Worm (Caenorhabditis elegans) whole organism, dauer: ENCODE measurements around the gene srlf-32.

Experiments
- unc-62 ChIP-seq: sonication (generic microtip); optimal IDR thresholded peaks from 2 replicates; lab custom pipeline; 2017; ENCODE audit warnings: missing biosample characterization, missing genetic modification reagents, missing genetic modification characterization

The srlf-32 gene

DNA sequence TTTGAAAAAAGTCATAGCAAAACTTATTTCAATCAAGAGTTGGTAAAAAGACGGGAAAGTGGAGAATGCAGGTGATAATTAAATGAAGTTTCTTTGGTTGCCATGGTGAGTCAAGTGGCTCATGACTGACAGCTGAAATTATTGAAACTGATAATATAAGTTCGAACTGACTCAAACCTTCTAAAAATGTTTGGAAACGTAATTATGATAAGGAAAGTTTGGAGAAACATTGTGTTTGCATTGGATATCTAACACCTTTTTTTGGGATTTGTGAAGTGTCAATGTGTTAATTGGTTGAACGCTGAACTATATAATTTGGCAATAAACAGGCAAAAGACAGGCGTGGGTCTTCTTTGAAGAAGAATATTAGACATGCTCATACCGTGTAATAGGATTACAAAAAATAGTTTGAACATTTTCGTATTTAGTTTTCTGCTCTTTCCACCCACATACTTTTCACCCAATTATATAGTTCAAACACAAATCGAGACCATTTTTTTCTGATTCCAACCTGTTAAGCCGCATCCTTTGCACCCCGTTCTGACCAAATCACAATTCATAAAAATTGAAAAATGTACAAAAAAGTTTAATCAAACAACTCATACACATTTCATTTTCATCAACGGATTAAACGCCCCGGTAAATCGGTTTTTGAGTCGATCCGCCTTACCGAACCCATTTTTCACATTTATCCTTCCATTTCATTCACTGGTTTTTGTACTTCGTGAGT lies at the start of gene srlf-32, which contains the start of gene srlf-33:
Gene srlf-32, plus strand, starts transcription at position 680 of the 730 bp plus-strand sequence.
Gene srlf-33, minus strand, starts transcription at position 101 of the 730 bp plus-strand sequence.
- no peak for TF ChIP-seq unc-62 (GFP tag; lab: Kevin White, UChicago)

DNA sequence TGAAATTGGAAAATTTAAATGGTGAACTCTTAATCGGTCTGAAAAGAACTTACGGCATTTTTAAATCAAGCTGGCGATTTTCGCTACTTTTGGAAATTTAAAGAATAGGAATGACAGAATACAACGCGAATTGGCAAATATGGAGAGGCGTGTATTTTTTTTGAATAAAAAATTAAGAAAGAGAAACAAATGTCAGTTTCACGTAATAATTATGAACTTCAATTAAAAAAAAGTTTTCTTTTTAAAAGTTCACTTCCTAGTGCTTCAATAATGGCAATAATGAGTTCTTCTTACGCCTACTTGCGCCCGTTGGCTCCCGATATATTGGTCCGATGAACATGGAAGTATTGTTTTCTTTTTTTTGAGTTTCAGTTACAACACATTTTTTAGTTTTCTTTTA lies 48.2 kb upstream of the srlf-32 start, which contains the start of gene pph-2:
Gene pph-2, minus strand, starts transcription at position 101 of the 400 bp plus-strand sequence.
- no peak for TF ChIP-seq unc-62 (GFP tag; lab: Kevin White, UChicago)

DNA sequence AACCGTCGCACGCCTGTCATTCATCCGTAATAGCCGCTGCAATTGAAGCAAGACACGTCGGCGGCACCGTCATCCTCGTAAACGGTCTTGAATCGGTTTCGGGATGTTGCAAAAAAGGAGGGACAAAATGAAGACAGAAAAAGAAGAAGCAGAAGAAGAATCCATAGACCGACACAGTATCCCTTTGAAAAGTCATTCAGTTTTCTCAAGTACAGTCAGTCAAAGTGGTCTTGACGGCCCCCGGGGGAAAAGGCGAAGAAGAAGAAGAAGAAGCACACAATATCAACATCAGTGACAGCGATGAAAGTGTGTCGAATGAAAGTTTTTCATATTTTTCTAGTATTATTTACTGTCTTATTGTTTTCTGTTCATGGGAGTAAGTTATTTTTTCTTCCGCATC lies 47.6 kb upstream of the srlf-32 start, which contains the start of gene cutl-27:
Gene cutl-27, plus strand, starts transcription at position 301 of the 400 bp plus-strand sequence.
- no peak for TF ChIP-seq unc-62 (GFP tag; lab: Kevin White, UChicago)

DNA sequence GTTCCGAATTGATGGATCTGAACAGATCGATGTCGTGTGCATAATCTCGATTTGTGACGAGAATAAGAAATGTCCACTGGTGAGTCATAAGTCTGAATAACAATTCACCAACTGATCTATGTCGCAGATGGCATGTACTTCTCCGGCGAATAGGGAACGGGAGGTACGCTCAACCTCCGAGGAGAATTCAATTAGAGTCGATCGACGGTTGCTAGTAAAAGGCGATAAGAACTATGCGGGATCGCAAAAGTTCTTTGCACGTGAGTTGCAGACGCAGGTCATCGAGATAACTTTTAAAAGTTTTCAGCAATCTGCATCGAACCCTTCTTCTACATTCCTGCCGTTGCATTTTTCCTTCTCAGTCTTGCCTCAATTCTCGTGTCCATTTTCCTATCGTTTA lies 43.3 kb upstream of the srlf-32 start:
- TF ChIP-seq unc-62 (GFP tag; lab: Kevin White, UChicago) = no peak

DNA sequence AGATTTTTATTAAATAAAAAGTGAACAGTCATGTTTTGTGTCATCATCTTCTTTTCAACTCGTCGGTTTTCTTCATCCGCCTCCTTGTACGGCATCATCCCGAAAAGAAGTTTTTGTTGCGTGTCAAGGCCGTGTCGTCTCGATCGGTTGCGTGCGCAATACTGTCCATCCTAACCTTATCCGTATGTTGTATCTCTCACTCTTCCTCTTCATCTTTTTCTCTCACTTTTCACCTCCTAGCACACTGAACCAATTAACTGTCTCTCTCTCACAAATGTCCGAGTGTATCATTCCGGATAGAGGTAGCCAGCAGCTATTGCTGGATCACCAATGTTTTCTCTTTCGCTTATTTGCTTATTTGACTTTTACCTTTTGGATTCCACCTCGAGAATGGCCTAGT lies 42.3 kb upstream of the srlf-32 start:
- TF ChIP-seq unc-62 (GFP tag; lab: Kevin White, UChicago) = no peak

DNA sequence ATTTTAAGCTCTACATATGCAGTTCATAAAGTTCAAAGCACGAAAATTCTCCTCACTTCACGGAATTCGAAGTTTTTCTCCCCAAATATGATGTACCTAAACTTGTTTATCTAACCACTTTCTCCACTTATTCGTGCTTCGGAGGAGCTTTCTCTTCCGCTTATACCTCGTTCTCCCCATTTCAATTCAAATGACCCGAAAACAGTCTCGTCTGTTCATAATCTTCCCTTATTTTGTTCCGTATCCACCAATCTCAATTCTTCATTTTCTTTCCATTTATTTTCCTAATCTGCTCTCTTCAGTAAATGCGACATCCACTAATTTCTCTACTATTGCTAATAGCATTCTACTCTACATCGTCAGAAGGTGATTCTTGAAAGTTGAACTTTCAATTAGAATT lies 40.5 kb upstream of the srlf-32 start, which contains the start of gene let-653:
Gene let-653, plus strand, starts transcription at position 301 of the 400 bp plus-strand sequence.
- TF ChIP-seq unc-62 (GFP tag; lab: Kevin White, UChicago) = no peak

DNA sequence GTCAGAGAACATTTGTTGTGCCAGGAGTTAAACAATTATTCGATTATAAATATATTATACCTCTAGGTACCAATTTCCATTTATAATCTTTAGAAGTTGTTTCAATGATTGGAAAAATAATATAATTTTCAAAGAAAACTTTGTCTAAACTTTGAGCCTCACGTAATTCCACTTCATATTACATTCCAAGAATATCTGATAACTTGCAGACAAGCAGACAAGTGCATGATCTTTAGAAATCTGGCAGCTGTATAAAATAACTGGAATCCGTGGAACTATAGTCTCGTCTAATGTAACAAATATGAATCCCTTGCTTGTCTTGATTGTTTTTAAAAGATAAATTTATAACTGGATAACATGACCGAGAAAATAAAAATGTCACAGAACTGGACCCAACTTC lies 33.3 kb upstream of the srlf-32 start:
- TF ChIP-seq unc-62 (GFP tag; lab: Kevin White, UChicago) = no peak

DNA sequence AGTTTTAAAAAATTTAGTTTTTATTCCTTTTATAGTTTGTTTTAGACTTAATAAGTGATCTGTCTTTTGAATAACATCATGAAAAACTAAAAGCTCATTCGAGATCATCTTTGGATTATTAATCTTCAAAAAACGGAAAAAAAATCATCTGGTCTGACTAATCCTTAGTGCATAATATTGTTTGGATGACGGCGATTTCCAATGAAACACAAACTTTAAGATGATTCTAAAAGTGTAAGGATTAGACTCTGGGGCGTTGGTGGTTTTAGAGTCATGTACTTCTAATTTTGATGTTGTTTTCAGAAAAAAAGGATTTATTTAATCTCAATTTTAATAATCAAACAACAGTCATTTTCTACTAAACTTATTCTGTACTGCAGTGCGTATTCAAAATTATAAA lies 32.5 kb upstream of the srlf-32 start:
- TF ChIP-seq unc-62 (GFP tag; lab: Kevin White, UChicago) = no peak

DNA sequence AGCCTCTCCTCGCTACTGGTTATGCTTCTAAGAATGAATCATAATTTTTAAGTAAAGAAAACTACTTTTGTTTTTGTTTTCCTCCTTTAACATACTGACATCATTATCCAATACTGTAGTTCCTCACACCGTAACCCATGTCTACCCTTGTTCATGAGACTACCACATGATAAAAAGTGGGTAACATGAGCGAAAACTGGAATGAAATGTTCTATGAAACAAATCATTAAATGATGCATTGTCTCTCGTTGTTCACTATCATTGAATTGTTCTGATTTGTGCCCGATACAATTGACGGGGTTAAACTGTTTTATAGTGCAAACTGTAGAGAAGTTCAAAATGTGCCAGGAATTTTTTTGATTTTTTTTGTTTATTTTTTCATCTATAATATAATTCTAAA lies 28.1 kb upstream of the srlf-32 start:
- no peak for TF ChIP-seq unc-62 (GFP tag; lab: Kevin White, UChicago)

DNA sequence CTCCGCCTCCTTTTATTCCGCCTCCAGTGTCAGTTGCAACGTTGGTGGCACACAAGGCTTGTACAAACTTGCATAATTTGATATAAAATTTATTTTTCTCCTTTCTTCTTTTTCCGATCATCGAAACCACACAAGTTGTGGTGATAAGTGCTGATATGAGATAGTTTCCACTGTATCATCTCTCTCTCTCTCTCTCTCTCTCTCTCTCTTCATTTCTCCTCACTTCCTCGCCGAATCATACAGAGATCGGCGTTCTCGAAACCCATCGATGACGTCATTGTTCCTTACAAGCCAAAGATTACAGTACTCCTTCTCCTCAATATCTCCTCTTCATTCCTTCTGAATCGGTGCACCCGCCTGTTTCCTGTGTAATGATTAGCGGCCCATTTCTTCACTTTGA lies 26.5 kb upstream of the srlf-32 start, which contains the start of gene nhr-43:
Gene nhr-43, plus strand, starts transcription at position 233 of the 400 bp plus-strand sequence.
- TF ChIP-seq unc-62 (GFP tag; lab: Kevin White, UChicago) = no peak

DNA sequence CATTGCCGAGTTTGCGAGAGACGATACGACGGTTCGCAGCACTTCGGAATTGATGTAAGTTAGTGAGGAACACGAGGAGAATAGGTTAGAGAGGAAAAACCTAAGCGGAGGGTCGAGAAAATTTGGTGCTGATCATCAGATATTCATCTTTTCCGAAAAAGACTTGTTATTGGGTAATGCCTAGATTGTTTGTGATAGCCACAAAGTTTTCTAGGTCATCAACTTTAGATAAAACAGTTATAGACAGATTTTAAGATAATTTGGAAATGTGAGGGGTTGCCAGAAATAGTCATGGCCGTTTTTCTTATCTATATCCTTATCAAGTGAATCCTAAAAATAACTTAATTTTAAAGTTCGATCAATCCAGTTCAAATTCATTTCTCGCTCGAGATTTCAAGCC lies 25.4 kb upstream of the srlf-32 start:
- no peak for TF ChIP-seq unc-62 (GFP tag; lab: Kevin White, UChicago)

DNA sequence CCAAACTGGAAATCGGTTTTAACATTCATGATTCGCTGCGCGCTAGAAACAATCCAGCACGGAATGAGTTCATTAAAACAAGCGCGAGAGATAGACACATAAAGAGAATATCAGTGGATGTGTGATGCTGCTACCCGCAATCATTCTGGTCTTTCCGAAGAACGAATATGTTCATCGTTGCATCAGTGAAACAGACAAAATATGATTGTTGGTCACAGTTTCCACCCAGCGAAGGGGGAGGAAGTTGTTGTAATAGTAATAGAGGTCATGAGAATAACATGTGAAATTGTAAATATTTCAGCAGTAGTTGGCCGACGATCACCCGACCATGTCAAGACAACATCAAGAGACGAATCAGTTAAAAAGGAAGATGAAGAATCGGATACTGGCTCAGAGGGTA lies 24.6 kb upstream of the srlf-32 start:
- TF ChIP-seq unc-62 (GFP tag; lab: Kevin White, UChicago) = no peak

DNA sequence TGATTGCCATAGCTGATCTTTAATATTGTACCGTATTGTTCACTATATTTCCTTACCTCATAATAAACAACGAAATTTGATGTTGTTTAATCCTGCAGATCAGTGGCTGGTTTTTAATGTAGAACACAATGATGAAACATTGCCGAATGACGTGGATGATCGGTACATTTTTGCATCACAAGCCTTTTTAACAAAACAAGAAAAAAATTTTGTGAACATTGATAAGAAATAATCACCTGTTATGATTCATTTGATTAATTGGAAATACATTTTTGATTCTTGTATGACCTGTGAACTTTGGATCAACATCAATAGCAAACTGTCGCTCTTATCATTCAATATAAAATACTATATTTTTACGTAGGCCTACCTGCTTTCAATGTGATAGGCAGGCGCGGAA lies 23.0 kb upstream of the srlf-32 start:
- TF ChIP-seq unc-62 (GFP tag; lab: Kevin White, UChicago) = no peak

DNA sequence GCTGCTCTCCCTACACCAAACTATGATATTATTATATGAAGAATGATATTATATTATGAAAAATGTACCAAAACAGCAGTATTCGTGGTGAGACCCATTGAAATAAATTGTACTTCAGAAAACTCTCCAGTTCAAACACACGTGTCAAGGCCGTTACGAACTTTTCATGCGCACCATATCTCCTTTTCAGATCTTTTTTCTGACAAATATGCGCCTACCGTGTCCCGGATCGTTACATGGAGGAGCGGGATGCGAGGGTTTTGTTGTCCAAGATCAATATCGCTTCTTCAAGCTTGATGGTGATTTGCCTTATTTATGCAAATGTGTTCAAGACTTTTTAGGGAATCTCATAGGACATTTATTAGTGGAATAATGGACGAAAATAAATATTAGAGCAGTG lies 22.1 kb upstream of the srlf-32 start:
- TF ChIP-seq unc-62 (GFP tag; lab: Kevin White, UChicago) = no peak

DNA sequence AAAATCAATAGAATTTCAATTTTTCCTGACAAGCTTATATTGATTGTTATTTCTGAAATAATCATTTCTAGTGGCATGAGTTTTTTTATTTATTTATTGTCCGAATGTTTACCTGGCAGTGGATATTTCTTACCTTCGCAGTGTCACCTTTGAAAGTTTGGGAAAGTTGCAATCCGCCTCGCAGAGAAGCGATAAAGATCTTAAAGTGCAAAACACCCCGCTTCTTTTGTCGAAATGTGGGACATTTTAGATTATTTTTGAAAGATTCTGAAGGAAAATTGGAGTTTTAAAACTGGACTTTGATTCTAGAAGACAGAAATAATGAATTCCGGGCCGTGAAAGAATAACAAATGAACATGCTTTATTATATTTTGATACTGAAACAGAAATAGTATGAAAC lies 17.1 kb upstream of the srlf-32 start:
- no peak for TF ChIP-seq unc-62 (GFP tag; lab: Kevin White, UChicago)

DNA sequence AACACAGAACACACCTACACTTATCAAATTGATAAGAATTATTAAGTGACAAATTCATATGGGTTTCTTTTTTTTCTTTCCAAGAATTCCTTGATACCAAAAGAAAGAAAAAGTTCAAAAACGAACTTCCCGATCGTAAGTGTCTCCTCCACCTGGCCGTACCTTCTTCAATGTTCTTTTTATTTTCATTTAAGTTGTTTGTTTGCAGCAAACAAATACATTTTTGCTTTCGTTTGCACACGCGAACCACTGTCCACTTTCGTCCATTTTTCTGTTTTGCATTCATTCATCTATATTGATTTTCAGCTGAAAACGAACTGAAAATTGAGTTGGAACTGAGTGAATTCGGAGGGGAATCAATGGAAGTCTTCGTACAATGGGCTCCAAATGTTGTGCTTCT lies 14.1 kb upstream of the srlf-32 start, which contains the start of gene VZK822L.2:
Gene VZK822L.2, plus strand, starts transcription at position 301 of the 400 bp plus-strand sequence.
- no peak for TF ChIP-seq unc-62 (GFP tag; lab: Kevin White, UChicago)
